Worm (Caenorhabditis elegans): Measurements from ENCODE around the gene F38A5.6.
A peak's percentile ranks its signal among the peaks of the same experiment; 100 is the strongest.

ce11 chrIV:6631704-6632272 lies 34.6 kb upstream of the F38A5.6 start, which contains the start of the genes cest-5.1 and C01B10.9:
- TF ChIP-seq unc-39 (tag; optimal IDR thresholded peaks at IDR 0.05): no peak
- no peak for TF ChIP-seq nhr-77 (tag; optimal IDR thresholded peaks at IDR 0.05)
- TF ChIP-seq nhr-23 (tag; optimal IDR thresholded peaks at IDR 0.05): no peak
- TF ChIP-seq elt-2 (tag; optimal IDR thresholded peaks at IDR 0.05): peak; percentile 49
- no peak for TF ChIP-seq nhr-237 (tag; optimal IDR thresholded peaks at IDR 0.05)
- peak; percentile 18 for TF ChIP-seq pqm-1 (tag; optimal IDR thresholded peaks at IDR 0.05)
- no peak for TF ChIP-seq elt-3 (tag; optimal IDR thresholded peaks at IDR 0.05)
- TF ChIP-seq tbx-2 (tag; optimal IDR thresholded peaks at IDR 0.05): no peak
- TF ChIP-seq nhr-67 (tag; optimal IDR thresholded peaks at IDR 0.05): no peak
- no peak for TF ChIP-seq nhr-12 (tag; optimal IDR thresholded peaks at IDR 0.05)
- TF ChIP-seq fkh-10 (GFP tag; optimal IDR thresholded peaks at IDR 0.05): no peak
- TF ChIP-seq skn-1 (tag; optimal IDR thresholded peaks at IDR 0.05): no peak

All from whole organism, L3 larva.